In genomic region chr3R:8520809-8521208, dm6 we compare ENCODE assay signal across 2 fruit fly cellular contexts.
A peak's percentile ranks its signal among the peaks of the same experiment; 100 is the strongest.
TF ChIP-seq lines count a peak whose summit lies in the region.

No protein-coding gene starts in this region.

- no peak for TF ChIP-seq CTCF in whole organism, embryonic (GFP tag; optimal IDR thresholded peaks at IDR 0.05; lab: Kevin White, UChicago)

TF ChIP-seq in whole organism, embryonic, 481 proteins besides CTCF, POLR2A, EP300 and RAD21:
- TF ChIP-seq cwo (GFP tag; optimal IDR thresholded peaks at IDR 0.05; lab: Kevin White, UChicago) (peak; percentile 75), sna (GFP tag; IDR thresholded peaks at IDR 0.05; lab: Robert Waterston, UW; ENCODE audit: partially characterized antibody) (no peak)

TF ChIP-seq in whole organism, prepupa, 60 proteins besides CTCF, POLR2A, EP300 and RAD21:
- TF ChIP-seq lz (GFP tag; optimal IDR thresholded peaks at IDR 0.05; lab: Kevin White, UChicago): no peak
- no peak for TF ChIP-seq CG10669 (GFP tag; optimal IDR thresholded peaks at IDR 0.05; lab: Kevin White, UChicago)
- TF ChIP-seq svp (GFP tag; lab: Kevin White, UChicago): peak; percentile 87
- TF ChIP-seq fd85E (GFP tag; optimal IDR thresholded peaks at IDR 0.05; lab: Kevin White, UChicago): no peak
- no peak for TF ChIP-seq CG6792 (GFP tag; optimal IDR thresholded peaks at IDR 0.05; lab: Kevin White, UChicago)
- no peak for TF ChIP-seq CG3032 (tag; optimal IDR thresholded peaks at IDR 0.05; lab: Kevin White, UChicago)
